Worm (Caenorhabditis elegans): ENCODE results near the gene F09F9.2.

- TF ChIP-seq lin-11 (tag; optimal IDR thresholded peaks at IDR 0.05) (no peak), ZK546.5 (tag; optimal IDR thresholded peaks at IDR 0.05) (no peak)
These were observed 3.8 kb upstream of the F09F9.2 start, which contains the start of gene F09F9.1 for ce11 chrX:4115026-4115425.

All from whole organism, L2 larva.